Worm (Caenorhabditis elegans): ENCODE measurements around the gene twk-14.

DNA sequence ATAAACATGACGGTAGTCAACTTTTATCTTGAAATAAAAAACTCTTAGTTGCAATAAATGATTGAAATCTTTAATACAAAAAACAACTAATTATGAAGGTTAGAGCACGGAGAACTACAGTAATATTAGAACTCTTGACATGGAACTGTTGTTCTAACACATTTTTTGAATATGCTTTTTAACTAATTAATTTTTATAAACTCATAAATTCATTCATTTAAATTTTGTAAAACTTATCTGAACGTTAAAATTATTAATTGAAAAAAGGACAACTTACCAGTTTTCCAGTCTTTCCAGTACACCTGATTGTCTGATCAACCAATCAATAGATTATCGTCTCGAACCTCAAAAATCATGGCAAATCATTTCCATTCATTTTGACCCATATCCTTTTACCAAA is 43.1 kb downstream of the twk-14 start, which contains the start of gene sqt-3:
- TF ChIP-seq ztf-29 (GFP tag; IDR thresholded peaks at IDR 0.05) (no peak), flt-1 (GFP tag; IDR thresholded peaks at IDR 0.05) (no peak), T22C8.4 (GFP tag; IDR thresholded peaks at IDR 0.05) (no peak), tab-1 (GFP tag; IDR thresholded peaks at IDR 0.05) (no peak), ref-1 (GFP tag; conservative IDR thresholded peaks at IDR 0.05) (no peak), ztf-23 (GFP tag; IDR thresholded peaks at IDR 0.05) (no peak), med-1 (GFP tag; optimal IDR thresholded peaks at IDR 0.05; ENCODE audit: insufficient read depth) (no peak), cog-1 (tag; optimal IDR thresholded peaks at IDR 0.05) (no peak), klf-2 (GFP tag; conservative IDR thresholded peaks at IDR 0.05) (no peak)
